Fruit fly (Drosophila melanogaster) whole organism, embryonic: ENCODE results near the gene CG12279.

Experiments used
- Atf3 ChIP-seq: fragments of 200-800 bp; sonication (Bioruptor generic); optimal IDR thresholded peaks from 3 replicates; lab custom pipeline; 2016; ENCODE audit warnings: missing biosample characterization, missing genetic modification characterization
- CG10321 ChIP-seq: fragments of 200-800 bp; sonication (Bioruptor generic); IDR thresholded peaks from 2 replicates; pipeline ENCODE4 v1.3.6; 2022; ENCODE audit warnings: missing biosample characterization, missing genetic modification characterization
- CG10543 ChIP-seq: fragments of 200-800 bp; sonication (Bioruptor generic); optimal IDR thresholded peaks from 3 replicates; lab custom pipeline; 2017; ENCODE audit warnings: missing biosample characterization, mild to moderate bottlenecking, missing genetic modification characterization, moderate library complexity
- CG10959 ChIP-seq: fragments of 200-800 bp; sonication (Bioruptor generic); IDR thresholded peaks from 2 replicates; pipeline ENCODE4 v1.3.6; 2022; ENCODE audit warnings: missing biosample characterization, missing genetic modification characterization
- CG11247 ChIP-seq: fragments of 200-800 bp; sonication (Bioruptor generic); IDR thresholded peaks from 2 replicates; pipeline ENCODE4 v1.3.6; 2022; ENCODE audit warnings: missing biosample characterization, missing genetic modification characterization
- CG11398 ChIP-seq: fragments of 200-800 bp; sonication (Bioruptor generic); optimal IDR thresholded peaks from 2 replicates; lab custom pipeline; 2016; ENCODE audit warnings: missing biosample characterization, missing genetic modification characterization
- CG13894 ChIP-seq: fragments of 200-800 bp; sonication (Bioruptor generic); optimal IDR thresholded peaks from 3 replicates; lab custom pipeline; 2018; ENCODE audit warnings: missing biosample characterization, mild to moderate bottlenecking, missing genetic modification characterization, moderate library complexity
- CG15269 ChIP-seq: fragments of 200-800 bp; sonication (Bioruptor generic); optimal IDR thresholded peaks from 2 replicates; lab custom pipeline; 2018; ENCODE audit warnings: missing biosample characterization, mild to moderate bottlenecking, missing genetic modification characterization, moderate library complexity
- CG2116 ChIP-seq: fragments of 200-800 bp; sonication (Bioruptor generic); optimal IDR thresholded peaks from 3 replicates; lab custom pipeline; 2018; ENCODE audit warnings: missing biosample characterization, mild to moderate bottlenecking, missing genetic modification characterization
- CG2678 ChIP-seq: fragments of 200-800 bp; sonication (Bioruptor generic); optimal IDR thresholded peaks from 3 replicates; lab custom pipeline; 2019; ENCODE audit warnings: missing biosample characterization, mild to moderate bottlenecking, missing genetic modification characterization, moderate library complexity
- CG30020 ChIP-seq: fragments of 200-800 bp; optimal IDR thresholded peaks from 2 replicates; lab custom pipeline; 2019; ENCODE audit warnings: missing biosample characterization, mild to moderate bottlenecking, missing genetic modification characterization, moderate library complexity
- CG3838 ChIP-seq: fragments of 200-800 bp; sonication (Bioruptor generic); optimal IDR thresholded peaks from 3 replicates; lab custom pipeline; 2016; ENCODE audit warnings: missing biosample characterization, missing genetic modification characterization
- CG5953 ChIP-seq: fragments of 200-800 bp; sonication (Bioruptor generic); IDR thresholded peaks from 2 replicates; pipeline ENCODE4 v1.3.6; 2022; ENCODE audit warnings: missing biosample characterization, missing genetic modification characterization
- CG6654 ChIP-seq: fragments of 200-800 bp; sonication (Bioruptor generic); optimal IDR thresholded peaks from 2 replicates; lab custom pipeline; 2017; ENCODE audit warnings: missing biosample characterization, mild to moderate bottlenecking, missing genetic modification characterization
- CG6765 ChIP-seq: fragments of 200-800 bp; sonication (Bioruptor generic); optimal IDR thresholded peaks from 3 replicates; lab custom pipeline; 2017; ENCODE audit warnings: missing biosample characterization, mild to moderate bottlenecking, missing genetic modification characterization
- Dbx ChIP-seq: fragments of 200-800 bp; sonication (Bioruptor generic); IDR thresholded peaks from 3 replicates; pipeline ENCODE4 v1.3.6; 2022; ENCODE audit warnings: missing biosample characterization, missing genetic modification characterization
- Dp ChIP-seq: fragments of 200-800 bp; sonication (Bioruptor generic); optimal IDR thresholded peaks from 2 replicates; lab custom pipeline; 2018; ENCODE audit warnings: missing biosample characterization, mild to moderate bottlenecking, missing genetic modification characterization, moderate library complexity
- Elba2 ChIP-seq: fragments of 200-800 bp; sonication (Bioruptor generic); optimal IDR thresholded peaks from 3 replicates; lab custom pipeline; 2016; ENCODE audit warnings: missing biosample characterization, missing genetic modification characterization
- Ets97D ChIP-seq: fragments of 200-800 bp; sonication (Bioruptor generic); optimal IDR thresholded peaks from 3 replicates; lab custom pipeline; 2016; ENCODE audit warnings: missing biosample characterization, missing genetic modification characterization
- GATAe ChIP-seq: fragments of 200-800 bp; sonication (Bioruptor generic); conservative IDR thresholded peaks from 2 replicates; pipeline ENCODE4 v1.3.6; 2022; ENCODE audit warnings: missing biosample characterization, missing genetic modification characterization
- HLHmδ ChIP-seq: fragments of 200-800 bp; sonication (Bioruptor generic); optimal IDR thresholded peaks from 2 replicates; lab custom pipeline; 2018; ENCODE audit warnings: missing biosample characterization, mild to moderate bottlenecking, missing genetic modification characterization, moderate library complexity
- Hmx ChIP-seq: fragments of 200-800 bp; sonication (Bioruptor generic); optimal IDR thresholded peaks from 2 replicates; lab custom pipeline; 2016; ENCODE audit warnings: missing biosample characterization, missing genetic modification characterization
- Hr39 ChIP-seq: fragments of >200 bp; optimal IDR thresholded peaks from 2 replicates; lab custom pipeline; 2017
- Poxn ChIP-seq: fragments of 200-800 bp; sonication (Bioruptor generic); IDR thresholded peaks from 2 replicates; pipeline ENCODE4 v1.3.6; 2022; ENCODE audit warnings: missing biosample characterization, missing genetic modification characterization
- Side ChIP-seq: fragments of 200-800 bp; sonication (Bioruptor generic); optimal IDR thresholded peaks from 2 replicates; lab custom pipeline; 2016; ENCODE audit warnings: missing biosample characterization, missing genetic modification characterization
- Sox100B ChIP-seq: fragments of 200-800 bp; sonication (Bioruptor generic); optimal IDR thresholded peaks from 3 replicates; lab custom pipeline; 2018; ENCODE audit warnings: missing biosample characterization, mild to moderate bottlenecking, missing genetic modification characterization
- Tbp ChIP-seq: fragments of >200 bp; optimal IDR thresholded peaks from 2 replicates; lab custom pipeline; 2018; ENCODE audit warnings: missing biosample characterization, missing genetic modification characterization
- al ChIP-seq: fragments of 200-800 bp; sonication (Bioruptor generic); IDR thresholded peaks from 2 replicates; pipeline ENCODE4 v1.3.6; 2022; ENCODE audit warnings: missing biosample characterization, missing genetic modification characterization
- az2 ChIP-seq: fragments of 200-800 bp; sonication (Bioruptor generic); optimal IDR thresholded peaks from 3 replicates; lab custom pipeline; 2016; ENCODE audit warnings: missing biosample characterization, missing genetic modification characterization
- bab2 ChIP-seq: fragments of 200-800 bp; sonication (Bioruptor generic); optimal IDR thresholded peaks from 2 replicates; lab custom pipeline; 2016; ENCODE audit warnings: missing biosample characterization, missing genetic modification characterization
- bcd ChIP-seq: fragments of 200-800 bp; sonication (Bioruptor generic); optimal IDR thresholded peaks from 2 replicates; lab custom pipeline; 2017; ENCODE audit warnings: missing biosample characterization, mild to moderate bottlenecking, missing genetic modification characterization
- chif ChIP-seq, 2 experiments: fragments of 200-800 bp; sonication (Bioruptor generic); optimal IDR thresholded peaks; 3 replicates each; lab custom pipeline; 2016; ENCODE audit warnings: missing biosample characterization in 2 of 2, missing genetic modification characterization in 2 of 2
- cwo ChIP-seq: fragments of 200-800 bp; sonication (Bioruptor generic); optimal IDR thresholded peaks from 3 replicates; lab custom pipeline; 2017; ENCODE audit warnings: missing biosample characterization, missing genetic modification characterization, mild to moderate bottlenecking, moderate library complexity, missing genetic modification reagents
- emc ChIP-seq: fragments of 200-800 bp; sonication (Bioruptor generic); optimal IDR thresholded peaks from 2 replicates; lab custom pipeline; 2016; ENCODE audit warnings: missing biosample characterization, missing genetic modification characterization
- esg ChIP-seq: fragments of 200-800 bp; sonication (Bioruptor generic); conservative IDR thresholded peaks from 2 replicates; pipeline ENCODE4 v1.3.6; 2022; ENCODE audit warnings: missing biosample characterization, missing genetic modification characterization
- grau ChIP-seq: fragments of 200-800 bp; optimal IDR thresholded peaks from 3 replicates; lab custom pipeline; 2019; ENCODE audit warnings: missing biosample characterization, mild to moderate bottlenecking, missing genetic modification characterization, moderate library complexity
- gro ChIP-seq: fragments of 200-800 bp; sonication (Bioruptor generic); optimal IDR thresholded peaks from 2 replicates; lab custom pipeline; 2016; ENCODE audit warnings: missing biosample characterization, missing genetic modification characterization
- hb ChIP-seq: fragments of 200-800 bp; sonication (Bioruptor generic); IDR thresholded peaks from 3 replicates; pipeline ENCODE4 v1.3.6; 2022; ENCODE audit warnings: missing biosample characterization, missing genetic modification characterization; ENCODE audit not compliant: partially characterized antibody
- hbn ChIP-seq: fragments of 200-800 bp; sonication (Bioruptor generic); IDR thresholded peaks from 2 replicates; pipeline ENCODE4 v1.3.6; 2022; ENCODE audit warnings: missing biosample characterization, missing genetic modification characterization; ENCODE audit not compliant: partially characterized antibody
- her ChIP-seq: fragments of 200-800 bp; sonication (Bioruptor generic); optimal IDR thresholded peaks from 2 replicates; lab custom pipeline; 2016; ENCODE audit warnings: missing biosample characterization, missing genetic modification characterization
- hth ChIP-seq: fragments of >200 bp; optimal IDR thresholded peaks from 2 replicates; lab custom pipeline; 2017; ENCODE audit warnings: inconsistent platforms
- jigr1 ChIP-seq: fragments of 200-800 bp; sonication (Bioruptor generic); IDR thresholded peaks from 3 replicates; pipeline ENCODE4 v1.3.6; 2022; ENCODE audit warnings: missing biosample characterization, missing genetic modification characterization
- nerfin-2 ChIP-seq: fragments of 200-800 bp; sonication (Bioruptor generic); IDR thresholded peaks from 2 replicates; pipeline ENCODE4 v1.3.6; 2022; ENCODE audit warnings: missing biosample characterization, missing genetic modification characterization; ENCODE audit not compliant: partially characterized antibody
- pb ChIP-seq: fragments of 200-800 bp; sonication (Bioruptor generic); optimal IDR thresholded peaks from 3 replicates; lab custom pipeline; 2016; ENCODE audit warnings: missing biosample characterization, missing genetic modification characterization
- pho ChIP-seq: fragments of 200-800 bp; sonication (Bioruptor generic); optimal IDR thresholded peaks from 2 replicates; lab custom pipeline; 2016; ENCODE audit warnings: missing biosample characterization, missing genetic modification characterization
- phol ChIP-seq: fragments of 200-800 bp; sonication (Bioruptor generic); optimal IDR thresholded peaks from 3 replicates; lab custom pipeline; 2018; ENCODE audit warnings: missing biosample characterization, mild to moderate bottlenecking, missing genetic modification characterization, moderate library complexity
- row ChIP-seq: fragments of 200-800 bp; sonication (Bioruptor generic); IDR thresholded peaks from 3 replicates; pipeline ENCODE4 v1.3.6; 2022; ENCODE audit warnings: missing biosample characterization, missing genetic modification characterization
- sens ChIP-seq: fragments of 200-800 bp; sonication (Bioruptor generic); peaks from one replicate; lab custom pipeline; 2016; ENCODE audit warnings: missing biosample characterization, missing genetic modification characterization
- slou ChIP-seq: fragments of 200-800 bp; sonication (Bioruptor generic); optimal IDR thresholded peaks from 3 replicates; lab custom pipeline; 2016; ENCODE audit warnings: missing biosample characterization, missing genetic modification characterization
- slp2 ChIP-seq: fragments of 200-800 bp; sonication (Bioruptor generic); optimal IDR thresholded peaks from 2 replicates; lab custom pipeline; 2016; ENCODE audit warnings: missing biosample characterization, missing genetic modification characterization
- sob ChIP-seq: fragments of 200-800 bp; sonication (Bioruptor generic); IDR thresholded peaks from 2 replicates; pipeline ENCODE4 v1.3.6; 2022; ENCODE audit warnings: missing biosample characterization, missing genetic modification characterization
- tin ChIP-seq: fragments of 200-800 bp; sonication (Bioruptor generic); optimal IDR thresholded peaks from 3 replicates; lab custom pipeline; 2016; ENCODE audit warnings: missing biosample characterization, missing genetic modification characterization
- wdn ChIP-seq: fragments of 200-800 bp; sonication (Bioruptor generic); IDR thresholded peaks from 2 replicates; pipeline ENCODE4 v1.3.6; 2022; ENCODE audit warnings: missing biosample characterization, missing genetic modification characterization
- z ChIP-seq: fragments of 200-800 bp; sonication (Bioruptor generic); IDR thresholded peaks from 3 replicates; pipeline ENCODE4 v1.3.6; 2022; ENCODE audit warnings: missing biosample characterization, missing genetic modification characterization

CG12279 gene

dm6 chr3R:12751027-12751426 lies 46.1 kb downstream of the CG12279 start (continued):
- TF ChIP-seq sens (GFP tag; lab: Kevin White, UChicago) (peak; percentile 81), esg (GFP tag; lab: Robert Waterston, UW) (no peak), hbn (no peak), hb (no peak), nerfin-2 (GFP tag; lab: Robert Waterston, UW) (no peak), tin (GFP tag; lab: Kevin White, UChicago) (no peak), Poxn (no peak), pb (GFP tag; lab: Kevin White, UChicago) (no peak), her (no peak), Hr39 (lab: Kevin White, UChicago) (no peak), Ets97D (GFP tag; lab: Kevin White, UChicago) (no peak), CG10321 (GFP tag; lab: Robert Waterston, UW) (no peak), GATAe (GFP tag; lab: Robert Waterston, UW) (no peak), bab2 (GFP tag; lab: Kevin White, UChicago) (peak; percentile 21), row (no peak; the same call in 1 of the 3 replicates), al (GFP tag; lab: Robert Waterston, UW) (no peak), Elba2 (GFP tag; lab: Kevin White, UChicago) (no peak), Dp (GFP tag; lab: Kevin White, UChicago) (no peak), CG15269 (peak; percentile 43), chif (GFP tag; optimal IDR thresholded peaks at IDR 0.05; lab: Kevin White, UChicago) (no peak), slou (no peak), CG11398 (GFP tag; lab: Kevin White, UChicago) (no peak), CG10959 (GFP tag; lab: Robert Waterston, UW) (no peak), slp2 (GFP tag; lab: Kevin White, UChicago) (no peak), Side (GFP tag; lab: Kevin White, UChicago) (no peak), phol (tag; lab: Kevin White, UChicago) (no peak), CG6765 (GFP tag; lab: Kevin White, UChicago) (no peak), CG11247 (0 out of 2 replicates have a peak, but pooled peaks have one; percentile 29), az2 (GFP tag; lab: Kevin White, UChicago) (peak; percentile 14), CG2678 (tag; lab: Kevin White, UChicago) (peak; percentile 68), Tbp (GFP tag; lab: Kevin White, UChicago) (no peak), CG5953 (no peak), bcd (GFP tag; lab: Kevin White, UChicago) (peak; percentile 10), Dbx (GFP tag; lab: Robert Waterston, UW) (no peak), CG30020 (tag; lab: Kevin White, UChicago) (no peak), jigr1 (no peak), CG6654 (GFP tag; lab: Kevin White, UChicago) (no peak), sob (GFP tag; lab: Robert Waterston, UW) (no peak), pho (no peak), CG2116 (GFP tag; lab: Kevin White, UChicago) (no peak), CG13894 (tag; lab: Kevin White, UChicago) (no peak), Atf3 (GFP tag; lab: Kevin White, UChicago) (no peak), cwo (GFP tag; lab: Kevin White, UChicago) (peak; percentile 14), z (GFP tag; lab: Robert Waterston, UW) (no peak), hth (lab: Kevin White, UChicago) (no peak), wdn (no peak), emc (GFP tag; lab: Kevin White, UChicago) (no peak), grau (tag; lab: Kevin White, UChicago) (no peak), Hmx (GFP tag; lab: Kevin White, UChicago) (no peak), HLHmδ (no peak), CG10543 (GFP tag; lab: Kevin White, UChicago) (no peak), CG3838 (GFP tag; lab: Kevin White, UChicago) (no peak), gro (GFP tag; lab: Kevin White, UChicago) (no peak), Sox100B (GFP tag; lab: Kevin White, UChicago) (no peak)
